Fruit fly (Drosophila melanogaster) whole organism, embryonic: ENCODE data around the gene CG13640.
A peak's percentile ranks its signal among the peaks of the same experiment; 100 is the strongest.

Experiments used
- Atf3 ChIP-seq: fragments of 200-800 bp; sonication (Bioruptor generic); optimal IDR thresholded peaks from 3 replicates; lab custom pipeline; 2016; ENCODE audit warnings: missing biosample characterization, missing genetic modification characterization
- B-H2 ChIP-seq: fragments of 200-800 bp; sonication (Bioruptor generic); optimal IDR thresholded peaks from 2 replicates; lab custom pipeline; 2018; ENCODE audit warnings: missing biosample characterization, mild to moderate bottlenecking, missing genetic modification characterization
- CG12391 ChIP-seq: fragments of 200-800 bp; sonication (Bioruptor generic); optimal IDR thresholded peaks from 3 replicates; lab custom pipeline; 2018; ENCODE audit warnings: missing biosample characterization, mild to moderate bottlenecking, missing genetic modification characterization, moderate library complexity
- CG12744 ChIP-seq: fragments of 200-800 bp; sonication (Bioruptor generic); optimal IDR thresholded peaks from 2 replicates; lab custom pipeline; 2016; ENCODE audit warnings: missing biosample characterization, missing genetic modification characterization
- CG12769 ChIP-seq: fragments of 200-800 bp; sonication (Bioruptor generic); optimal IDR thresholded peaks from 2 replicates; lab custom pipeline; 2019; ENCODE audit warnings: missing biosample characterization, mild to moderate bottlenecking, missing genetic modification characterization, moderate library complexity
- CG13123 ChIP-seq: fragments of 200-800 bp; sonication (Bioruptor generic); optimal IDR thresholded peaks from 2 replicates; lab custom pipeline; 2016; ENCODE audit warnings: missing biosample characterization, missing genetic modification characterization
- CG15073 ChIP-seq: fragments of 200-800 bp; sonication (Bioruptor generic); optimal IDR thresholded peaks from 2 replicates; lab custom pipeline; 2016; ENCODE audit warnings: missing biosample characterization, missing genetic modification characterization
- CG15696 ChIP-seq: fragments of 200-800 bp; sonication (Bioruptor generic); optimal IDR thresholded peaks from 2 replicates; lab custom pipeline; 2019; ENCODE audit warnings: missing biosample characterization, mild to moderate bottlenecking, missing genetic modification characterization, moderate library complexity
- CG16779 ChIP-seq: fragments of 200-800 bp; sonication (Bioruptor generic); IDR thresholded peaks from 2 replicates; pipeline ENCODE4 v1.3.6; 2022; ENCODE audit warnings: missing biosample characterization, missing genetic modification characterization
- CG16863 ChIP-seq: fragments of 200-800 bp; sonication (Bioruptor generic); optimal IDR thresholded peaks from 3 replicates; lab custom pipeline; 2016; ENCODE audit warnings: missing biosample characterization, missing genetic modification characterization
- CG17568 ChIP-seq: fragments of 200-800 bp; sonication (Bioruptor generic); optimal IDR thresholded peaks from 2 replicates; lab custom pipeline; 2018; ENCODE audit warnings: missing biosample characterization, mild to moderate bottlenecking, missing genetic modification characterization, moderate library complexity
- CG18764 ChIP-seq: fragments of 200-800 bp; sonication (Bioruptor generic); optimal IDR thresholded peaks from 3 replicates; lab custom pipeline; 2016; ENCODE audit warnings: missing biosample characterization, missing genetic modification characterization
- CG4854 ChIP-seq: fragments of 200-800 bp; sonication (Bioruptor generic); optimal IDR thresholded peaks from 2 replicates; lab custom pipeline; 2016; ENCODE audit warnings: missing biosample characterization, missing genetic modification characterization, inconsistent platforms
- CG5245 ChIP-seq: fragments of 200-800 bp; sonication (Bioruptor generic); optimal IDR thresholded peaks from 3 replicates; lab custom pipeline; 2016; ENCODE audit warnings: missing biosample characterization, missing genetic modification characterization
- CG6175 ChIP-seq: fragments of 200-800 bp; sonication (Bioruptor generic); IDR thresholded peaks from 3 replicates; pipeline ENCODE4 v1.3.6; 2022; ENCODE audit warnings: missing biosample characterization, missing genetic modification characterization
- CG9437 ChIP-seq: fragments of 200-800 bp; sonication (Bioruptor generic); optimal IDR thresholded peaks from 2 replicates; lab custom pipeline; 2018; ENCODE audit warnings: missing biosample characterization, mild to moderate bottlenecking, missing genetic modification characterization
- CG9727 ChIP-seq: fragments of 200-800 bp; sonication (Bioruptor generic); optimal IDR thresholded peaks from 3 replicates; lab custom pipeline; 2017; ENCODE audit warnings: missing biosample characterization, mild to moderate bottlenecking, missing genetic modification characterization
- CG9876 ChIP-seq: fragments of 200-800 bp; sonication (Bioruptor generic); optimal IDR thresholded peaks from 2 replicates; lab custom pipeline; 2016; ENCODE audit warnings: missing biosample characterization, missing genetic modification characterization
- Doc3 ChIP-seq: fragments of 200-800 bp; sonication (Bioruptor generic); IDR thresholded peaks from 3 replicates; pipeline ENCODE4 v1.3.6; 2022; ENCODE audit warnings: missing biosample characterization, missing genetic modification characterization; ENCODE audit not compliant: partially characterized antibody
- E2f2 ChIP-seq: fragments of 200-800 bp; sonication (Bioruptor generic); IDR thresholded peaks from 2 replicates; pipeline ENCODE4 v1.3.6; 2022; ENCODE audit warnings: missing biosample characterization, missing genetic modification characterization
- Ets97D ChIP-seq: fragments of 200-800 bp; sonication (Bioruptor generic); optimal IDR thresholded peaks from 3 replicates; lab custom pipeline; 2016; ENCODE audit warnings: missing biosample characterization, missing genetic modification characterization
- GATAe ChIP-seq: fragments of 200-800 bp; sonication (Bioruptor generic); conservative IDR thresholded peaks from 2 replicates; pipeline ENCODE4 v1.3.6; 2022; ENCODE audit warnings: missing biosample characterization, missing genetic modification characterization
- H2.0 ChIP-seq: fragments of 200-800 bp; sonication (Bioruptor generic); IDR thresholded peaks from 2 replicates; pipeline ENCODE4 v1.3.6; 2022; ENCODE audit warnings: missing biosample characterization, missing genetic modification characterization
- HLH54F ChIP-seq: fragments of 200-800 bp; sonication (Bioruptor generic); optimal IDR thresholded peaks from 3 replicates; lab custom pipeline; 2016; ENCODE audit warnings: missing biosample characterization, missing genetic modification characterization
- HmgD ChIP-seq: fragments of 200-800 bp; sonication (Bioruptor generic); optimal IDR thresholded peaks from 3 replicates; lab custom pipeline; 2016; ENCODE audit warnings: missing biosample characterization, missing genetic modification characterization
- Hsf ChIP-seq: fragments of 200-800 bp; sonication (Bioruptor generic); optimal IDR thresholded peaks from 3 replicates; lab custom pipeline; 2016; ENCODE audit warnings: missing biosample characterization, missing genetic modification characterization
- NK7.1 ChIP-seq: fragments of 200-800 bp; sonication (Bioruptor generic); optimal IDR thresholded peaks from 3 replicates; lab custom pipeline; 2016; ENCODE audit warnings: missing biosample characterization, missing genetic modification characterization
- Nf-YA ChIP-seq: fragments of 200-800 bp; sonication (Bioruptor generic); IDR thresholded peaks from 2 replicates; pipeline ENCODE4 v1.3.6; 2022; ENCODE audit warnings: missing biosample characterization, missing genetic modification characterization
- Nf-YB ChIP-seq: fragments of 200-800 bp; sonication (Bioruptor generic); optimal IDR thresholded peaks from 3 replicates; lab custom pipeline; 2019; ENCODE audit warnings: missing biosample characterization, mild to moderate bottlenecking, missing genetic modification characterization, moderate library complexity
- NfI ChIP-seq: fragments of 200-800 bp; sonication (Bioruptor generic); optimal IDR thresholded peaks from 3 replicates; lab custom pipeline; 2018; ENCODE audit warnings: missing biosample characterization, mild to moderate bottlenecking, missing genetic modification characterization, moderate library complexity
- Optix ChIP-seq: fragments of 200-800 bp; sonication (Bioruptor generic); IDR thresholded peaks from 3 replicates; pipeline ENCODE4 v1.3.6; 2022; ENCODE audit warnings: missing biosample characterization, missing genetic modification characterization
- Ptx1 ChIP-seq: fragments of 200-800 bp; sonication (Bioruptor generic); IDR thresholded peaks from 2 replicates; pipeline ENCODE4 v1.3.6; 2022; ENCODE audit warnings: missing biosample characterization, missing genetic modification characterization
- Rx ChIP-seq: fragments of 200-800 bp; sonication (Bioruptor generic); IDR thresholded peaks from 2 replicates; pipeline ENCODE4 v1.3.6; 2022; ENCODE audit warnings: missing biosample characterization, missing genetic modification characterization
- ara ChIP-seq: fragments of 200-800 bp; sonication (Bioruptor generic); IDR thresholded peaks from 2 replicates; pipeline ENCODE4 v1.3.6; 2022; ENCODE audit warnings: missing biosample characterization, missing genetic modification characterization
- az2 ChIP-seq: fragments of 200-800 bp; sonication (Bioruptor generic); optimal IDR thresholded peaks from 3 replicates; lab custom pipeline; 2016; ENCODE audit warnings: missing biosample characterization, missing genetic modification characterization
- br ChIP-seq: fragments of >200 bp; optimal IDR thresholded peaks from 2 replicates; lab custom pipeline; 2017
- btn ChIP-seq: fragments of 200-800 bp; sonication (Bioruptor generic); optimal IDR thresholded peaks from 2 replicates; lab custom pipeline; 2016; ENCODE audit warnings: missing biosample characterization, missing genetic modification characterization
- dmrt11E ChIP-seq: fragments of 200-800 bp; sonication (Bioruptor generic); optimal IDR thresholded peaks from 3 replicates; lab custom pipeline; 2018; ENCODE audit warnings: missing biosample characterization, mild to moderate bottlenecking, missing genetic modification characterization, moderate library complexity
- gro ChIP-seq: fragments of 200-800 bp; sonication (Bioruptor generic); optimal IDR thresholded peaks from 2 replicates; lab custom pipeline; 2016; ENCODE audit warnings: missing biosample characterization, missing genetic modification characterization
- hkb ChIP-seq, 2 experiments: fragments of 200-800 bp in 1 of 2; fragments of >200 bp in 1 of 2; sonication (Bioruptor generic) in 1 of 2; IDR thresholded peaks in 1 of 2; optimal IDR thresholded peaks in 1 of 2; 2 replicates each; pipeline versions ENCODE4 v1.3.6 to Lab custom; 2017 to 2022; ENCODE audit warnings: missing biosample characterization in 1 of 2, missing genetic modification characterization in 1 of 2
- lola ChIP-seq, 3 experiments: fragments of >200 bp in 2 of 3; fragments of 200-800 bp in 1 of 3; sonication (Bioruptor generic) in 1 of 3; optimal IDR thresholded peaks; 2 replicates each; lab custom pipeline; 2017 to 2019; ENCODE audit warnings: missing biosample characterization in 3 of 3, missing genetic modification characterization in 3 of 3, mild to moderate bottlenecking in 1 of 3, moderate library complexity in 1 of 3
- mirr ChIP-seq: fragments of 200-800 bp; sonication (Bioruptor generic); optimal IDR thresholded peaks from 3 replicates; lab custom pipeline; 2018; ENCODE audit warnings: missing biosample characterization, mild to moderate bottlenecking, missing genetic modification characterization
- nerfin-1 ChIP-seq: fragments of 200-800 bp; sonication (Bioruptor generic); optimal IDR thresholded peaks from 3 replicates; lab custom pipeline; 2019; ENCODE audit warnings: missing biosample characterization, mild to moderate bottlenecking, missing genetic modification characterization, moderate library complexity
- otp ChIP-seq: fragments of 200-800 bp; sonication (Bioruptor generic); IDR thresholded peaks from 3 replicates; pipeline ENCODE4, ENCODE4 v1.3.6; 2022; ENCODE audit warnings: missing biosample characterization, missing genetic modification characterization
- ranshi ChIP-seq: fragments of 200-800 bp; sonication (Bioruptor generic); IDR thresholded peaks from 2 replicates; pipeline ENCODE4 v1.3.6; 2022; ENCODE audit warnings: missing biosample characterization, missing genetic modification characterization
- schlank ChIP-seq: fragments of 200-800 bp; sonication (Bioruptor generic); optimal IDR thresholded peaks from 2 replicates; lab custom pipeline; 2018; ENCODE audit warnings: missing biosample characterization, mild to moderate bottlenecking, missing genetic modification characterization
- sna ChIP-seq: fragments of 200-800 bp; sonication (Bioruptor generic); IDR thresholded peaks from 2 replicates; pipeline ENCODE4 v1.3.6; 2022; ENCODE audit warnings: missing biosample characterization, missing genetic modification characterization; ENCODE audit not compliant: partially characterized antibody
- sr ChIP-seq: fragments of 200-800 bp; sonication (Bioruptor generic); IDR thresholded peaks from 3 replicates; pipeline ENCODE4 v1.3.6; 2022; ENCODE audit warnings: missing biosample characterization, missing genetic modification characterization
- tup ChIP-seq: fragments of 200-800 bp; sonication (Bioruptor generic); optimal IDR thresholded peaks from 2 replicates; lab custom pipeline; 2016; ENCODE audit warnings: missing biosample characterization, mild to moderate bottlenecking, missing genetic modification characterization, moderate library complexity
- tx ChIP-seq: fragments of 200-800 bp; sonication (Bioruptor generic); optimal IDR thresholded peaks from 2 replicates; lab custom pipeline; 2016; ENCODE audit warnings: missing biosample characterization, missing genetic modification characterization
- zen ChIP-seq: fragments of 200-800 bp; sonication (Bioruptor generic); optimal IDR thresholded peaks from 3 replicates; lab custom pipeline; 2018; ENCODE audit warnings: missing biosample characterization, mild to moderate bottlenecking, missing genetic modification characterization, moderate library complexity

The CG13640 gene

dm6 chr3R:24850420-24850819 is 11.5 kb downstream of the CG13640 start, which contains the start of gene CG7006 (continued):
- TF ChIP-seq CG18764 (peak; percentile 73), CG5245 (peak; percentile 55), Ets97D (GFP tag; lab: Kevin White, UChicago) (peak; percentile 90), CG9876 (GFP tag; lab: Kevin White, UChicago) (peak; percentile 70), E2f2 (GFP tag; lab: Robert Waterston, UW) (peak; percentile 96), sr (GFP tag; lab: Robert Waterston, UW) (no peak), hkb (optimal IDR thresholded peaks at IDR 0.05; lab: Kevin White, UChicago) (no peak), hkb (GFP tag; IDR thresholded peaks at IDR 0.05; lab: Robert Waterston, UW) (peak; percentile 43; the same call in 1 of the 2 replicates), mirr (GFP tag; lab: Kevin White, UChicago) (peak; percentile 32), Nf-YA (no peak), CG17568 (GFP tag; lab: Kevin White, UChicago) (no peak), CG12769 (tag; lab: Kevin White, UChicago) (peak; percentile 87), ranshi (GFP tag; lab: Robert Waterston, UW) (peak; percentile 71), br (lab: Kevin White, UChicago) (no peak), Atf3 (GFP tag; lab: Kevin White, UChicago) (peak; percentile 48), CG4854 (peak; percentile 65), CG9727 (GFP tag; lab: Kevin White, UChicago) (peak; percentile 10), HLH54F (peak; percentile 87), lola (GFP tag; optimal IDR thresholded peaks at IDR 0.05; lab: Kevin White, UChicago) (no peak), tx (GFP tag; lab: Kevin White, UChicago) (peak; percentile 75), gro (GFP tag; lab: Kevin White, UChicago) (peak; percentile 87), NfI (GFP tag; lab: Kevin White, UChicago) (peak; percentile 77), sna (GFP tag; lab: Robert Waterston, UW) (peak; percentile 58; the same call in 1 of the 2 replicates), nerfin-1 (tag; lab: Kevin White, UChicago) (peak; percentile 18), dmrt11E (tag; lab: Kevin White, UChicago) (peak; percentile 55), GATAe (no peak; the same call in 1 of the 2 replicates), H2.0 (GFP tag; lab: Robert Waterston, UW) (peak; percentile 69), HmgD (peak; percentile 76), CG12744 (GFP tag; lab: Kevin White, UChicago) (peak; percentile 68), NK7.1 (GFP tag; lab: Kevin White, UChicago) (peak; percentile 38), CG6175 (GFP tag; lab: Robert Waterston, UW) (peak; percentile 44; the same call in 1 of the 3 replicates), Doc3 (GFP tag; lab: Robert Waterston, UW) (peak; percentile 47; the same call in 1 of the 3 replicates), B-H2 (peak; percentile 90), Ptx1 (GFP tag; lab: Robert Waterston, UW) (peak; percentile 64), tup (GFP tag; lab: Kevin White, UChicago) (peak; percentile 49), CG15696 (no peak), schlank (tag; lab: Kevin White, UChicago) (peak; percentile 37), Nf-YB (GFP tag; lab: Kevin White, UChicago) (peak; percentile 6), Hsf (GFP tag; lab: Kevin White, UChicago) (peak; percentile 74), otp (0 out of 3 replicates have a peak, but pooled peaks have one; percentile 18), ara (peak; percentile 39; the same call in 1 of the 2 replicates), Optix (no peak), CG15073 (peak; percentile 13), CG16863 (peak; percentile 43), CG13123 (peak; percentile 50), CG12391 (peak; percentile 55), az2 (GFP tag; lab: Kevin White, UChicago) (peak; percentile 45), CG16779 (GFP tag; lab: Robert Waterston, UW) (peak; percentile 85), btn (GFP tag; lab: Kevin White, UChicago) (peak; percentile 33), CG9437 (peak; percentile 26), zen (tag; lab: Kevin White, UChicago) (peak; percentile 37), Rx (GFP tag; lab: Robert Waterston, UW) (peak; percentile 32; the same call in 1 of the 2 replicates)
